Worm (Caenorhabditis elegans): ENCODE measurements around the gene nhr-175.

The nhr-175 gene

ce11 chrV:13857132-13857531, 9.4 kb upstream of the nhr-175 start, which contains the start of gene srx-136:
srx-136 (plus strand) TSS chrV:13857432.
- TF ChIP-seq scrt-1 (GFP tag; IDR thresholded peaks at IDR 0.05) (no peak), tbx-11 (GFP tag; IDR thresholded peaks at IDR 0.05) (no peak), ceh-36 (tag; optimal IDR thresholded peaks at IDR 0.05) (no peak), flt-1 (GFP tag; IDR thresholded peaks at IDR 0.05) (no peak), hmbx-1 (tag; optimal IDR thresholded peaks at IDR 0.05) (no peak), B0310.2 (tag; optimal IDR thresholded peaks at IDR 0.05) (no peak), tra-4 (tag; optimal IDR thresholded peaks at IDR 0.05) (no peak), F13C5.2 (tag; optimal IDR thresholded peaks at IDR 0.05) (no peak), aly-1 (tag; optimal IDR thresholded peaks at IDR 0.05) (no peak), ama-1 (optimal IDR thresholded peaks at IDR 0.05) (no peak), hnd-1 (tag; optimal IDR thresholded peaks at IDR 0.05) (no peak), ets-7 (tag; optimal IDR thresholded peaks at IDR 0.05) (no peak)

- no peak for TF ChIP-seq hnd-1 (tag; optimal IDR thresholded peaks at IDR 0.05)
- TF ChIP-seq ceh-13 (GFP tag; optimal IDR thresholded peaks at IDR 0.05) = no peak
- no peak for TF ChIP-seq ets-7 (tag; optimal IDR thresholded peaks at IDR 0.05)
- TF ChIP-seq flt-1 (GFP tag; IDR thresholded peaks at IDR 0.05) = no peak
- TF ChIP-seq ama-1 (optimal IDR thresholded peaks at IDR 0.05) = no peak
- TF ChIP-seq ceh-36 (tag; optimal IDR thresholded peaks at IDR 0.05) = no peak
- no peak for TF ChIP-seq tbx-11 (GFP tag; IDR thresholded peaks at IDR 0.05)
- no peak for TF ChIP-seq aly-1 (tag; optimal IDR thresholded peaks at IDR 0.05)
Observed at ce11 chrV:13858906-13859305, 7.6 kb upstream of the nhr-175 start, which contains the start of gene srx-135. srx-135 (plus strand) TSS chrV:13859206.

- no peak for TF ChIP-seq tbx-11 (GFP tag; IDR thresholded peaks at IDR 0.05)
- TF ChIP-seq tbx-37 (GFP tag; conservative IDR thresholded peaks at IDR 0.05) = no peak
- TF ChIP-seq scrt-1 (GFP tag; IDR thresholded peaks at IDR 0.05) = no peak
Observed at ce11 chrV:13862505-13862904, 4.0 kb upstream of the nhr-175 start, which contains the start of gene srx-137. srx-137 (plus strand) TSS chrV:13862805.

- no peak for TF ChIP-seq ama-1 (optimal IDR thresholded peaks at IDR 0.05)
- TF ChIP-seq pes-1 (GFP tag; IDR thresholded peaks at IDR 0.05) = no peak
- TF ChIP-seq ceh-13 (GFP tag; optimal IDR thresholded peaks at IDR 0.05) = no peak
- no peak for TF ChIP-seq hnd-1 (tag; optimal IDR thresholded peaks at IDR 0.05)
- no peak for TF ChIP-seq hmg-4 (GFP tag; optimal IDR thresholded peaks at IDR 0.05)
- TF ChIP-seq tbx-11 (GFP tag; IDR thresholded peaks at IDR 0.05) = no peak
- no peak for TF ChIP-seq tbx-37 (GFP tag; conservative IDR thresholded peaks at IDR 0.05)
- TF ChIP-seq ceh-36 (tag; optimal IDR thresholded peaks at IDR 0.05) = no peak
- TF ChIP-seq aly-1 (tag; optimal IDR thresholded peaks at IDR 0.05) = no peak
- TF ChIP-seq B0310.2 (tag; optimal IDR thresholded peaks at IDR 0.05) = no peak
- no peak for TF ChIP-seq ets-7 (tag; optimal IDR thresholded peaks at IDR 0.05)
- no peak for TF ChIP-seq hmbx-1 (tag; optimal IDR thresholded peaks at IDR 0.05)
- no peak for TF ChIP-seq sea-1 (GFP tag; conservative IDR thresholded peaks at IDR 0.05)
- TF ChIP-seq F13C5.2 (tag; optimal IDR thresholded peaks at IDR 0.05) = no peak
Observed at ce11 chrV:13863700-13864099, 2.8 kb upstream of the nhr-175 start.

ce11 chrV:13868886-13869285, 2.4 kb downstream of the nhr-175 start:
- TF ChIP-seq B0310.2 (tag; optimal IDR thresholded peaks at IDR 0.05) (peak; percentile 10), hmbx-1 (tag; optimal IDR thresholded peaks at IDR 0.05) (peak; percentile 30)

- TF ChIP-seq tra-4 (tag; optimal IDR thresholded peaks at IDR 0.05) (no peak), hmbx-1 (tag; optimal IDR thresholded peaks at IDR 0.05) (no peak), ceh-36 (tag; optimal IDR thresholded peaks at IDR 0.05) (no peak), ama-1 (optimal IDR thresholded peaks at IDR 0.05) (no peak), ceh-13 (GFP tag; optimal IDR thresholded peaks at IDR 0.05) (no peak), sea-1 (GFP tag; conservative IDR thresholded peaks at IDR 0.05) (no peak), tbx-37 (GFP tag; conservative IDR thresholded peaks at IDR 0.05) (no peak), B0310.2 (tag; optimal IDR thresholded peaks at IDR 0.05) (no peak), hnd-1 (tag; optimal IDR thresholded peaks at IDR 0.05) (no peak), ets-7 (tag; optimal IDR thresholded peaks at IDR 0.05) (no peak)
Observed at ce11 chrV:13869551-13869950, 3.1 kb downstream of the nhr-175 start.

ce11 chrV:13872895-13873294, 6.4 kb downstream of the nhr-175 start, which contains the start of gene cpt-5:
cpt-5 (plus strand) TSS chrV:13873195.
- no peak for TF ChIP-seq ceh-36 (tag; optimal IDR thresholded peaks at IDR 0.05)
- no peak for TF ChIP-seq pes-1 (GFP tag; IDR thresholded peaks at IDR 0.05)
- no peak for TF ChIP-seq hmbx-1 (tag; optimal IDR thresholded peaks at IDR 0.05)
- no peak for TF ChIP-seq aly-1 (tag; optimal IDR thresholded peaks at IDR 0.05)
- TF ChIP-seq B0310.2 (tag; optimal IDR thresholded peaks at IDR 0.05) = no peak
- TF ChIP-seq tbx-37 (GFP tag; conservative IDR thresholded peaks at IDR 0.05) = no peak
- no peak for TF ChIP-seq hmg-4 (GFP tag; optimal IDR thresholded peaks at IDR 0.05)
- no peak for TF ChIP-seq hnd-1 (tag; optimal IDR thresholded peaks at IDR 0.05)

ce11 chrV:13873323-13873722, 6.8 kb downstream of the nhr-175 start:
- TF ChIP-seq ama-1 (optimal IDR thresholded peaks at IDR 0.05) (no peak), hmg-4 (GFP tag; optimal IDR thresholded peaks at IDR 0.05) (no peak), ceh-36 (tag; optimal IDR thresholded peaks at IDR 0.05) (no peak), ceh-13 (GFP tag; optimal IDR thresholded peaks at IDR 0.05) (no peak), pes-1 (GFP tag; IDR thresholded peaks at IDR 0.05) (no peak), tbx-11 (GFP tag; IDR thresholded peaks at IDR 0.05) (no peak), tbx-37 (GFP tag; conservative IDR thresholded peaks at IDR 0.05) (no peak)

ce11 chrV:13876529-13876928, 10.0 kb downstream of the nhr-175 start, which contains the start of gene T22G5.1:
T22G5.1 (plus strand) TSS chrV:13876829.
- TF ChIP-seq hnd-1 (tag; optimal IDR thresholded peaks at IDR 0.05) = no peak
- no peak for TF ChIP-seq aly-1 (tag; optimal IDR thresholded peaks at IDR 0.05)
- no peak for TF ChIP-seq B0310.2 (tag; optimal IDR thresholded peaks at IDR 0.05)
- no peak for TF ChIP-seq scrt-1 (GFP tag; IDR thresholded peaks at IDR 0.05)
- no peak for TF ChIP-seq ceh-36 (tag; optimal IDR thresholded peaks at IDR 0.05)
- no peak for TF ChIP-seq F13C5.2 (tag; optimal IDR thresholded peaks at IDR 0.05)
- TF ChIP-seq sea-1 (GFP tag; conservative IDR thresholded peaks at IDR 0.05) = no peak
- no peak for TF ChIP-seq tra-4 (tag; optimal IDR thresholded peaks at IDR 0.05)
- no peak for TF ChIP-seq ets-7 (tag; optimal IDR thresholded peaks at IDR 0.05)
- no peak for TF ChIP-seq tbx-37 (GFP tag; conservative IDR thresholded peaks at IDR 0.05)

All from whole organism, early embryonic.